Fruit fly (Drosophila melanogaster) whole organism, larva: Measurements from ENCODE around the gene alphaTub67C.

ENCODE experiments used
- noc ChIP-seq: fragments of 200-800 bp; sonication (Bioruptor generic); optimal IDR thresholded peaks from 3 replicates; lab custom pipeline; 2019; ENCODE audit warnings: missing biosample characterization, mild to moderate bottlenecking, missing genetic modification characterization, moderate library complexity

alphaTub67C gene

dm6 chr3L:9711203-9711602 is 30.1 kb downstream of the alphaTub67C start:
- TF ChIP-seq noc (tag; lab: Kevin White, UChicago): no peak

DNA sequence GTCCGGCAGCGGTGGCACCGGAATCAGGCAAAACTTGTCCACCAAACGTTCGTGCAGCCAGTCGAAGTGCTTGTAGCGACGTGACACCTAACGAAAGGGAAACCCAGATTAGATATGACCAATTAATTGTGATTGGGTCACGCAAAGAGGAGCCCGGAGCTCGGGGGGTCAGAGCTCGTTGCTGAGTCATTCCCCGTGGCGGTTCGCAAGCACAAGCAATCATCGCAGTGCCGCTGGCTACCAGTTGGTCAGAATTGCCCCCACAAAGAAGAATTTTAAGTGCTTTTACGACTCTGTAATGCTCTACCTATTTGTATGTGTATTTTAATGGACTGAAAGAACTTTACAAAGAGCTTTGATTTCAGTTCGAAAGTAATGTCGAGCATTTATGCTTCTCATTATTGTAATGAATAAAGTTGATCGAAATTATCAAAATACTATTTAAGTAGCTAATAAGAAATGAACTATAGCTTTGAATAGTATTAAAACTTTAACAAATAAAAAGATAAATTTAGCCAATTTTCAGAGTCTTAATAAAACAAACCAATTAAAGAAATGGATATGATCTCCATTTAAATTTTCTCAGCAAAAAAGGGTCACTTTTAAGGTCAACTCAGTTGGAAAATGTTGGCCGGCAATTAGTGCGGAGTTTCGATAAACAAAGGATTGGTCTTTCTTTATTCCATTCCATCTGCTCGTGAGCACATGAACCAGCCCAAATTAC is 31.2 kb downstream of the alphaTub67C start:
- no peak for TF ChIP-seq noc (tag; lab: Kevin White, UChicago)

DNA sequence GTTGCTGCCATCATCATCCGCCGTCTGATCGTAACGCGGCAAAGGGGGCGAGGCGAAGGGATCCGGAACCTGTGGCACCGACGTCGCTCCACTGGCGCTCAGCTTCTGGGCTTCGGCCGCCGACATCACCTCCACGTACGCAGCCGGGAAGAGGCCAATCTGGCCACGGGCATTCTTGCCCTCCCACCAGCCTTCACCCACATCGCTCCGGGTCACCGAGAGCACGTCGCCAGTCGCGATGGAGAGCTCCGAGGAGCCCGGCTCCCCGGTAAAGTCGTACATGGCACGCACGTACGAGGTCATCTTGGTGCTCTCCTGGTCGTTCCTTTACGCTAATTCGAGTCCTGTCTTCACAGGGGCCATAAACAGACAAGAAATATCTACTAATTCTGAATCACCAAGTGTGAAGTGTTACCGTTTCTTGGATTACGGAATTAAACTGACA is 32.3 kb downstream of the alphaTub67C start, which contains the start of gene SH3PX1:
Gene SH3PX1, minus strand, starts transcription at position 445 of the 445 bp plus-strand sequence.
- no peak for TF ChIP-seq noc (tag; lab: Kevin White, UChicago)

DNA sequence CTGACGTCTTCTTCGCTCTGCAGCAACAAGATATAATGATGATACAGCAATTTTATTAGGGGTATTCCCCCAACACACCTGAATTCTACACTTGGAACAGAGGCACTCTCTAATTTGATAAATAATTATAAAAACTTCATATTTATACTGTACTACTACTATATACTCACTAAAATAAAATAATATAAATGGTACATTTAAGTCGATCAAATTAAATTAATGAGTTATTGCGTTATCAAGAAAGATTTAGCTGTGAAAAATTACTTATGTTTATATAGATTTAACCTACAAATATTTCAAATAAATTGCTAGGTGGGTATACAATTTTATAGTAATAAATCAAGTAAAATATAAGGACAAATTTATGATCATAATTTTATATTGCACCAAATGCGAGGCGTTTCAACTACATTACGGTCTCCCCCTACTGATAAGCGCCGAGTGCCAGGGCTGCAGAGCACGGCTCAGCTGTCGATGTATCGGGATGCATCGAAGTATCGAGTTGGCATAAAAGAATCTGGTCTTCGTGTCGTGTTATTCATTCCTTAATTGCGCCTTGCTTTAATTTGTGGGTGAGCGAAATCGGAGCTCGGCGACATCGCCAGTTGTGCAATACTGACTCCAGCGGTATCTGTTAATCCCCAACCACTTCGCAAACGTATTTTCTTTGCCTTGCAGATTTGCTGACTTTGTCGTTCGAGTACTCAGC is 32.9 kb downstream of the alphaTub67C start, which contains the start of gene vsg:
Gene vsg, plus strand, starts transcription at position 497 of the 709 bp plus-strand sequence.
- peak; percentile 76 for TF ChIP-seq noc (tag; lab: Kevin White, UChicago)

DNA sequence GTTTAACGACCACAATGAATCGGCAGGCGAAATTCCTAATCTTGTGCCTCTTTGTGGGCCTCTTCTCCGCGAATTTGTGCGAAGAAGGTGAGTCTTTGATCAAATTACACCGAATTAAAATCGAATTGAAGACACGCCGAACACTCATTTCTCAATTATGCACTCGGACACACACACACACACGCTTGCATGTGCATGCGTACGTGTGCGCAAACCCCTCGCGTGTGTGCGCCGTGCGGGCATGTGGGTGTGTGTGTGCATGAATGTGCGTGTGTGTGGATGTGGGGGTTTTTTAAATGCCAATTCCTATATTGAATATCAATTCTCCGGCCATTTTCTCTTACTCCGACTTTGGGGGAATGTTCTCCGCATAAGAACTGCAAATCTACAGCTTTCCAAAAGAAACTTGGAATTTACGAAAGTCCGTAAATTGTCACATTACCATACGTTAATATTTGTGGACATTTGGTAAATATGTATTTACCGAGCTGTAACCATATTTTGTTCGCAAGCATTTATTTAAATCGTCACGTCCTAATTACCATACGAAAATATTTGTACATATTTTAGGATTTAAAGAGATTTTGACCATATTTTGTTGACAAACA is 33.6 kb downstream of the alphaTub67C start:
- TF ChIP-seq noc (tag; lab: Kevin White, UChicago): no peak

dm6 chr3L:9716595-9716994 is 35.5 kb downstream of the alphaTub67C start:
- no peak for TF ChIP-seq noc (tag; lab: Kevin White, UChicago)

dm6 chr3L:9717101-9717500 is 36.0 kb downstream of the alphaTub67C start:
- TF ChIP-seq noc (tag; lab: Kevin White, UChicago): no peak

- TF ChIP-seq noc (tag; lab: Kevin White, UChicago): no peak
These were observed 36.8 kb downstream of the alphaTub67C start for dm6 chr3L:9717839-9718238.

- peak; percentile 58 for TF ChIP-seq noc (tag; lab: Kevin White, UChicago)
These were observed 37.9 kb downstream of the alphaTub67C start, which contains the start of the genes CG18178 and CG14174 for dm6 chr3L:9718929-9719328. TSS of gene CG18178 (minus strand) at chr3L:9719144. TSS of gene CG14174 (plus strand) at chr3L:9719328.

dm6 chr3L:9720102-9720501 is 39.0 kb downstream of the alphaTub67C start:
- no peak for TF ChIP-seq noc (tag; lab: Kevin White, UChicago)

DNA sequence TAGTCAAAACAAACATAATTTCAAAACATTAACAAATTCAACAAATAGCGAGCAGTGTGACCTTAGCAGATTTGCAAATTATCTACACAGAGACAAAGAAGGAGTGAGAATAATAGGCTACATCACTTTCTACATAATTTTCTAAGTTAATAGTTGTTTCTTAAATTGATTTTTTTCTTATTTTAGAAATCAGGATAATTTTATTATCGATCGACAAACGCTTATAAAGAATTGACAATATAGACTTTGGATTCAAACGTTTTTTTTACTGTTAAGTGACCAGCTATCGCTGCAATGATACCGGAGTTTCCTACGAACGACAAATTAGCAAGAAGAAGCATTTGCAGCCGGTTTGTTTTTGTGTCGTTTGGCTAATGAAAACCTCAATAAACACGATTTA is 42.0 kb downstream of the alphaTub67C start, which contains the start of the genes nbs and defl:
Gene nbs, minus strand, starts transcription at position 87 of the 400 bp plus-strand sequence.
Gene defl, plus strand, starts transcription at position 316 of the 400 bp plus-strand sequence.
- TF ChIP-seq noc (tag; lab: Kevin White, UChicago): peak; percentile 42

- no peak for TF ChIP-seq noc (tag; lab: Kevin White, UChicago)
These were observed 45.6 kb downstream of the alphaTub67C start, which contains the start of gene Naa60 for dm6 chr3L:9726707-9727106. TSS of gene Naa60 (plus strand) at chr3L:9726895.

DNA sequence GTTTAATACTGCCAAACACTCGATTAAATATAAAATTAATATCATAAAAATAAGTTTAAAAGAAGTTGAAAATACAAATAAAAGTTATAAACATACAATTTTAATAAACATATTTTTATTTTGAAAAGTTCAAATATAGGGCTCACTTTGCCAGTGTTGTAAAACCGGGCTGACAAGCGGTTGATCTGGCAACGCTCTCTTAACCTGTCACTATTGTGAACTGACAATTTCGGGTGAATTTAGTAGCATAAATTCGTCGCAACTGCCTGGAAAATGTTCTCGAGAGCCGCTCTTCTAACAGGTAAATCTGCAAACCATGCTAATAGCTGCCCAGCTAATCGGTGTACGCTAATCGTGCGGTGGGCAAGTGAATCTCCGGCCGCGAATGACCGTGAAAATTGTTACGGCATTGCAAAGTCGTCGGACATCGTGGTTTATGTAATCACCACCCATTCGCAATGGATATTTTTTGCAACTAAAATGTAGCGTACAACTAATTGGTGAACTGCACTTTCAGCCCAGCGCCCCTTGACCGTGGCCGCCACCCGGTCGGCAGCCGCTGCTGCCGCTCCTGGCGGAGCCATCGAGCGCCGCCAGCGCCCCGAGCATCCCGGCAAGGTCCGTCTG is 48.8 kb downstream of the alphaTub67C start, which contains the start of gene ATPsynB:
Gene ATPsynB, plus strand, starts transcription at position 205 of the 627 bp plus-strand sequence.
- TF ChIP-seq noc (tag; lab: Kevin White, UChicago): no peak
